Worm (Caenorhabditis elegans) whole organism, L4 larva: ENCODE results near the gene myo-6.

Experiments used
- attf-4 ChIP-seq: sonication (generic microtip); optimal IDR thresholded peaks from 3 replicates; lab custom pipeline; 2017; ENCODE audit warnings: missing biosample characterization, missing genetic modification characterization
- lin-13 ChIP-seq: fragments of 150-350 bp; optimal IDR thresholded peaks from 2 replicates; lab custom pipeline; 2014; ENCODE audit warnings: missing biosample characterization, missing genetic modification reagents, missing genetic modification characterization
- lir-3 ChIP-seq: sonication (generic microtip); optimal IDR thresholded peaks from 2 replicates; lab custom pipeline; 2016; ENCODE audit warnings: mild to moderate bottlenecking, missing genetic modification characterization, missing compliant biosample characterization
- mdl-1 ChIP-seq, 2 experiments: fragments of 150-350 bp in 1 of 2; sonication (generic microtip) in 1 of 2; optimal IDR thresholded peaks; 2 replicates each; lab custom pipeline; 2014 to 2017; ENCODE audit warnings: missing biosample characterization in 2 of 2, missing genetic modification characterization in 2 of 2
- mes-2 ChIP-seq: sonication (generic microtip); optimal IDR thresholded peaks from 2 replicates; lab custom pipeline; 2016; ENCODE audit warnings: missing genotype, mild to moderate bottlenecking, missing genetic modification characterization, missing compliant biosample characterization; ENCODE audit not compliant: poor library complexity, severe bottlenecking
- nhr-11 ChIP-seq: fragments of 150-350 bp; optimal IDR thresholded peaks from 2 replicates; lab custom pipeline; 2014; ENCODE audit warnings: missing biosample characterization, missing genetic modification characterization
- nhr-237 ChIP-seq: sonication (generic microtip); optimal IDR thresholded peaks from 2 replicates; lab custom pipeline; 2017; ENCODE audit warnings: missing biosample characterization, missing genetic modification characterization
- nhr-41 ChIP-seq: fragments of 200-800 bp; sonication (Bioruptor generic); IDR thresholded peaks from 2 replicates; pipeline ENCODE4 v1.3.6; 2022; ENCODE audit warnings: missing genetic modification reagents, missing genetic modification characterization, missing compliant biosample characterization
- pqm-1 ChIP-seq: sonication (generic microtip); optimal IDR thresholded peaks from 2 replicates; lab custom pipeline; 2017; ENCODE audit warnings: missing biosample characterization, missing genetic modification characterization
- snpc-4 ChIP-seq: fragments of 150-350 bp; optimal IDR thresholded peaks from 2 replicates; lab custom pipeline; 2014; ENCODE audit warnings: missing biosample characterization, missing genetic modification characterization
- zag-1 ChIP-seq: fragments of 150-350 bp; optimal IDR thresholded peaks from 2 replicates; lab custom pipeline; 2014; ENCODE audit warnings: missing biosample characterization, missing genetic modification characterization
- zip-2 ChIP-seq: fragments of 150-350 bp; optimal IDR thresholded peaks from 2 replicates; lab custom pipeline; 2014; ENCODE audit warnings: missing biosample characterization, missing genetic modification characterization

DNA sequence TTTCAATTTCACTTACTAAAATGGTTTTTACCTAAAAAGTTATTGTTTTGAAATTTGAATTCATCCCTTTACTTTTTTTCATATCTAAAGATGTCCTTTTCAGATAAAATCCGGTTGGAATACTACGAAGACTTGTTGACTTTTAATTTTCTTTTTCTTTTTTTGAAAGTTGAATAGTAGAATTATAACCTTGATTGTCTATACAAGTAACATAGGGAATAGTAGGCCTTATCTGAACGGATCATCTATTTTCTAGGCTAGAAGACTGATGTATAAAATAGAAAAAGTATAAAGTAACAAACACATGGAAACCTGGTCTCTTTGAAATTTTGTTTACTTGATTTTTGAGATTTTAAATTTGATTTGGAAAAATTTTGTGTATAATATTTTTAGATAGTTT lies 28.7 kb upstream of the myo-6 start:
- TF ChIP-seq pqm-1, result no peak
- no peak for TF ChIP-seq lir-3 (tag; lab: Kevin White, UChicago)
- TF ChIP-seq attf-4, result no peak
- no peak for TF ChIP-seq lin-13
- no peak for TF ChIP-seq nhr-11 (tag; lab: Kevin White, UChicago)
- TF ChIP-seq nhr-41 (GFP tag; lab: Robert Waterston, UW), result no peak
- no peak for TF ChIP-seq mdl-1 (tag; optimal IDR thresholded peaks at IDR 0.05; lab: Kevin White, UChicago)
- TF ChIP-seq mes-2, result no peak
- TF ChIP-seq snpc-4 (tag; lab: Kevin White, UChicago), result no peak
- no peak for TF ChIP-seq nhr-237 (tag; lab: Kevin White, UChicago)
- TF ChIP-seq zip-2, result no peak
- no peak for TF ChIP-seq zag-1 (tag; lab: Kevin White, UChicago)
